Fruit fly (Drosophila melanogaster) whole organism, embryonic: ENCODE data around the gene Pk34A.

Experiments
- Asciz ChIP-seq: fragments of 200-800 bp; sonication (Bioruptor generic); optimal IDR thresholded peaks from 2 replicates; lab custom pipeline; 2017; ENCODE audit warnings: missing biosample characterization, mild to moderate bottlenecking, missing genetic modification characterization, missing genetic modification reagents
- Bteb2 ChIP-seq: fragments of 200-800 bp; sonication (Bioruptor generic); optimal IDR thresholded peaks from 2 replicates; lab custom pipeline; 2016; ENCODE audit warnings: missing biosample characterization, missing genetic modification characterization
- CG10147 ChIP-seq: fragments of 200-800 bp; sonication (Bioruptor generic); optimal IDR thresholded peaks from 2 replicates; lab custom pipeline; 2019; ENCODE audit warnings: missing biosample characterization, mild to moderate bottlenecking, missing genetic modification characterization, moderate library complexity
- CG11085 ChIP-seq: fragments of 200-800 bp; sonication (Bioruptor generic); IDR thresholded peaks from 2 replicates; pipeline ENCODE4 v1.3.6; 2022; ENCODE audit warnings: missing biosample characterization, missing genetic modification characterization
- CG12299 ChIP-seq: fragments of 200-800 bp; sonication (Bioruptor generic); optimal IDR thresholded peaks from 2 replicates; lab custom pipeline; 2018; ENCODE audit warnings: missing biosample characterization, mild to moderate bottlenecking, missing genetic modification characterization
- CG13123 ChIP-seq: fragments of 200-800 bp; sonication (Bioruptor generic); optimal IDR thresholded peaks from 2 replicates; lab custom pipeline; 2016; ENCODE audit warnings: missing biosample characterization, missing genetic modification characterization
- CG1832 ChIP-seq: fragments of 200-800 bp; sonication (Bioruptor generic); optimal IDR thresholded peaks from 2 replicates; lab custom pipeline; 2017; ENCODE audit warnings: missing biosample characterization, mild to moderate bottlenecking, missing genetic modification characterization, inconsistent platforms
- CG32767 ChIP-seq: fragments of 200-800 bp; sonication (Bioruptor generic); IDR thresholded peaks from 2 replicates; pipeline ENCODE4 v1.3.6; 2022; ENCODE audit warnings: missing biosample characterization, missing genetic modification characterization
- CG3281 ChIP-seq: fragments of 200-800 bp; sonication (Bioruptor generic); optimal IDR thresholded peaks from 3 replicates; lab custom pipeline; 2017; ENCODE audit warnings: missing biosample characterization, mild to moderate bottlenecking, missing genetic modification characterization
- CG3847 ChIP-seq: fragments of 200-800 bp; sonication (Bioruptor generic); IDR thresholded peaks from 2 replicates; pipeline ENCODE4 v1.3.6; 2022; ENCODE audit warnings: missing biosample characterization, missing genetic modification characterization
- CG4854 ChIP-seq: fragments of 200-800 bp; sonication (Bioruptor generic); optimal IDR thresholded peaks from 2 replicates; lab custom pipeline; 2016; ENCODE audit warnings: missing biosample characterization, missing genetic modification characterization, inconsistent platforms
- CG7963 ChIP-seq: fragments of 200-800 bp; sonication (Bioruptor generic); IDR thresholded peaks from 3 replicates; pipeline ENCODE4 v1.3.6; 2022; ENCODE audit warnings: missing biosample characterization, missing genetic modification characterization; ENCODE audit not compliant: partially characterized antibody
- CG8089 ChIP-seq: fragments of 200-800 bp; sonication (Bioruptor generic); optimal IDR thresholded peaks from 3 replicates; lab custom pipeline; 2016; ENCODE audit warnings: missing biosample characterization, missing genetic modification characterization
- CG9932 ChIP-seq: fragments of 200-800 bp; sonication (Bioruptor generic); IDR thresholded peaks from 2 replicates; pipeline ENCODE4 v1.3.6; 2022; ENCODE audit warnings: missing biosample characterization, missing genetic modification characterization
- CoRest ChIP-seq: fragments of 200-800 bp; sonication (Bioruptor generic); optimal IDR thresholded peaks from 3 replicates; lab custom pipeline; 2018; ENCODE audit warnings: missing biosample characterization, mild to moderate bottlenecking, missing genetic modification characterization, moderate library complexity
- Eip74EF ChIP-seq, 2 experiments: fragments of 200-800 bp in 1 of 2; fragments of >200 bp in 1 of 2; sonication (Bioruptor generic) in 1 of 2; optimal IDR thresholded peaks; 2 replicates each; lab custom pipeline; 2017 to 2019; ENCODE audit warnings: missing biosample characterization in 2 of 2, missing genetic modification characterization in 2 of 2, mild to moderate bottlenecking in 1 of 2, moderate library complexity in 1 of 2
- Fer2 ChIP-seq: fragments of 200-800 bp; sonication (Bioruptor generic); optimal IDR thresholded peaks from 2 replicates; lab custom pipeline; 2018; ENCODE audit warnings: missing biosample characterization, mild to moderate bottlenecking, missing genetic modification characterization, moderate library complexity
- Fer3 ChIP-seq: fragments of 200-800 bp; sonication (Bioruptor generic); optimal IDR thresholded peaks from 2 replicates; lab custom pipeline; 2018; ENCODE audit warnings: missing biosample characterization, mild to moderate bottlenecking, missing genetic modification characterization, moderate library complexity
- Gug ChIP-seq: fragments of 200-800 bp; sonication (Bioruptor generic); IDR thresholded peaks from 4 replicates; pipeline ENCODE4 v1.3.6; 2022; ENCODE audit warnings: missing biosample characterization, missing genetic modification characterization
- HHEX ChIP-seq: fragments of 200-800 bp; sonication (Bioruptor generic); optimal IDR thresholded peaks from 3 replicates; lab custom pipeline; 2017; ENCODE audit warnings: missing biosample characterization, mild to moderate bottlenecking, missing genetic modification characterization, missing genetic modification reagents
- HLH3B ChIP-seq: fragments of 200-800 bp; sonication (Bioruptor generic); IDR thresholded peaks from 2 replicates; pipeline ENCODE4 v1.3.6; 2022; ENCODE audit warnings: missing biosample characterization, missing genetic modification characterization
- HLHmδ ChIP-seq: fragments of 200-800 bp; sonication (Bioruptor generic); optimal IDR thresholded peaks from 2 replicates; lab custom pipeline; 2018; ENCODE audit warnings: missing biosample characterization, mild to moderate bottlenecking, missing genetic modification characterization, moderate library complexity
- Hmr ChIP-seq: fragments of 200-800 bp; sonication (Bioruptor generic); optimal IDR thresholded peaks from 3 replicates; lab custom pipeline; 2017; ENCODE audit warnings: mild to moderate bottlenecking, missing biosample characterization, missing genetic modification reagents, missing genetic modification characterization
- Mrtf ChIP-seq: fragments of 200-800 bp; sonication (Bioruptor generic); IDR thresholded peaks from 3 replicates; pipeline ENCODE4 v1.3.6; 2022; ENCODE audit warnings: missing biosample characterization, missing genetic modification characterization
- Myb ChIP-seq: fragments of 200-800 bp; sonication (Bioruptor generic); optimal IDR thresholded peaks from 2 replicates; lab custom pipeline; 2016; ENCODE audit warnings: missing biosample characterization, missing genetic modification characterization
- Nf-YC ChIP-seq: fragments of 200-800 bp; optimal IDR thresholded peaks from 3 replicates; lab custom pipeline; 2019; ENCODE audit warnings: missing biosample characterization, mild to moderate bottlenecking, missing genetic modification characterization, moderate library complexity
- Taf1 ChIP-seq: fragments of 200-800 bp; sonication (Bioruptor generic); IDR thresholded peaks from 2 replicates; pipeline ENCODE4 v1.3.6; 2022; ENCODE audit warnings: missing biosample characterization, missing genetic modification characterization
- Xbp1 ChIP-seq: fragments of 200-800 bp; sonication (Bioruptor generic); optimal IDR thresholded peaks from 3 replicates; lab custom pipeline; 2016; ENCODE audit warnings: missing biosample characterization, mild to moderate bottlenecking, missing genetic modification characterization
- amos ChIP-seq: fragments of 200-800 bp; sonication (Bioruptor generic); IDR thresholded peaks from 2 replicates; pipeline ENCODE4 v1.3.6; 2022; ENCODE audit warnings: missing biosample characterization, missing genetic modification characterization; ENCODE audit not compliant: partially characterized antibody
- bowl ChIP-seq: fragments of 200-800 bp; sonication (Bioruptor generic); IDR thresholded peaks from 2 replicates; pipeline ENCODE4 v1.3.6; 2022; ENCODE audit warnings: missing biosample characterization, missing genetic modification characterization
- br ChIP-seq: fragments of >200 bp; optimal IDR thresholded peaks from 2 replicates; lab custom pipeline; 2017
- cad ChIP-seq: fragments of >200 bp; optimal IDR thresholded peaks from 2 replicates; lab custom pipeline; 2017; ENCODE audit warnings: missing biosample characterization, missing genetic modification characterization
- cas ChIP-seq: fragments of 200-800 bp; sonication (Bioruptor generic); IDR thresholded peaks from 2 replicates; pipeline ENCODE4 v1.3.6; 2022; ENCODE audit warnings: missing biosample characterization, missing genetic modification characterization
- cg ChIP-seq: fragments of 200-800 bp; sonication (Bioruptor generic); optimal IDR thresholded peaks from 3 replicates; lab custom pipeline; 2019; ENCODE audit warnings: missing biosample characterization, mild to moderate bottlenecking, missing genetic modification characterization, moderate library complexity
- crc ChIP-seq: fragments of 200-800 bp; sonication (Bioruptor generic); optimal IDR thresholded peaks from 2 replicates; lab custom pipeline; 2016; ENCODE audit warnings: missing biosample characterization, missing genetic modification characterization
- crol ChIP-seq: fragments of 200-800 bp; sonication (Bioruptor generic); IDR thresholded peaks from 2 replicates; pipeline ENCODE4 v1.3.6; 2022; ENCODE audit warnings: missing biosample characterization, missing genetic modification characterization
- dm ChIP-seq: fragments of 200-800 bp; sonication (Bioruptor generic); optimal IDR thresholded peaks from 3 replicates; lab custom pipeline; 2016; ENCODE audit warnings: missing biosample characterization, missing genetic modification characterization
- dmrt11E ChIP-seq: fragments of 200-800 bp; sonication (Bioruptor generic); optimal IDR thresholded peaks from 3 replicates; lab custom pipeline; 2018; ENCODE audit warnings: missing biosample characterization, mild to moderate bottlenecking, missing genetic modification characterization, moderate library complexity
- ems ChIP-seq: fragments of 200-800 bp; sonication (Bioruptor generic); optimal IDR thresholded peaks from 3 replicates; lab custom pipeline; 2016; ENCODE audit warnings: missing biosample characterization, missing genetic modification characterization
- gce ChIP-seq: fragments of 200-800 bp; sonication (Bioruptor generic); IDR thresholded peaks from 3 replicates; pipeline ENCODE4 v1.3.6; 2022; ENCODE audit warnings: missing biosample characterization, missing genetic modification characterization
- ham ChIP-seq: fragments of 200-800 bp; sonication (Bioruptor generic); IDR thresholded peaks from 2 replicates; pipeline ENCODE4 v1.3.6; 2022; ENCODE audit warnings: missing biosample characterization, missing genetic modification characterization
- peb ChIP-seq: fragments of 200-800 bp; sonication (Bioruptor generic); IDR thresholded peaks from 2 replicates; pipeline ENCODE4 v1.3.6; 2022; ENCODE audit warnings: missing biosample characterization, missing genetic modification characterization
- pho ChIP-seq: fragments of 200-800 bp; sonication (Bioruptor generic); optimal IDR thresholded peaks from 2 replicates; lab custom pipeline; 2016; ENCODE audit warnings: missing biosample characterization, missing genetic modification characterization
- row ChIP-seq: fragments of 200-800 bp; sonication (Bioruptor generic); IDR thresholded peaks from 3 replicates; pipeline ENCODE4 v1.3.6; 2022; ENCODE audit warnings: missing biosample characterization, missing genetic modification characterization
- sc ChIP-seq, 3 experiments: fragments of >200 bp in 2 of 3; fragments of 200-800 bp in 1 of 3; sonication (Bioruptor generic) in 1 of 3; optimal IDR thresholded peaks; 2 replicates in 2 of 3; 3 replicates in 1 of 3; lab custom pipeline; 2017; ENCODE audit warnings: mild to moderate bottlenecking in 1 of 3, missing biosample characterization in 1 of 3, missing genetic modification characterization in 1 of 3, missing genetic modification reagents in 1 of 3
- unc-4 ChIP-seq: fragments of 200-800 bp; sonication (Bioruptor generic); IDR thresholded peaks from 2 replicates; pipeline ENCODE4 v1.3.6; 2022; ENCODE audit warnings: missing biosample characterization, missing genetic modification characterization; ENCODE audit not compliant: partially characterized antibody
- usp ChIP-seq: fragments of >200 bp; optimal IDR thresholded peaks from 2 replicates; lab custom pipeline; 2017; ENCODE audit warnings: missing biosample characterization, missing genetic modification characterization
- vvl ChIP-seq: fragments of 200-800 bp; sonication (Bioruptor generic); IDR thresholded peaks from 2 replicates; pipeline ENCODE4 v1.3.6; 2022; ENCODE audit warnings: missing biosample characterization, missing genetic modification characterization
- wdn ChIP-seq: fragments of 200-800 bp; sonication (Bioruptor generic); IDR thresholded peaks from 2 replicates; pipeline ENCODE4 v1.3.6; 2022; ENCODE audit warnings: missing biosample characterization, missing genetic modification characterization

Gene Pk34A

dm6 chr2L:13164994-13165801 is 6.6 kb downstream of the Pk34A start, which contains the start of gene Sirt1 (continued):
- peak; percentile 18 for TF ChIP-seq CG4854 (GFP tag; lab: Kevin White, UChicago)
- no peak for TF ChIP-seq CG7963 (GFP tag; lab: Robert Waterston, UW)
- peak; percentile 52 for TF ChIP-seq Bteb2 (GFP tag; lab: Kevin White, UChicago)
- TF ChIP-seq CG3281 (GFP tag; lab: Kevin White, UChicago), result peak; percentile 89
- TF ChIP-seq dm, result no peak
- TF ChIP-seq pho (GFP tag; lab: Kevin White, UChicago), result peak; percentile 52
- TF ChIP-seq ems, result no peak
- peak; percentile 4 for TF ChIP-seq CG8089
- no peak for TF ChIP-seq unc-4 (GFP tag; lab: Robert Waterston, UW)
- TF ChIP-seq cg, result peak; percentile 87
- no peak for TF ChIP-seq ham
- peak; percentile 92 for TF ChIP-seq dmrt11E (tag; lab: Kevin White, UChicago)
- TF ChIP-seq Taf1 (GFP tag; lab: Robert Waterston, UW), result peak; percentile 32; the same call in 1 of the 2 replicates
- TF ChIP-seq cad (GFP tag; lab: Kevin White, UChicago), result no peak
- peak; percentile 32 for TF ChIP-seq HLHmδ (GFP tag; lab: Kevin White, UChicago)
- TF ChIP-seq Myb (GFP tag; lab: Kevin White, UChicago), result no peak
- TF ChIP-seq vvl (GFP tag; lab: Robert Waterston, UW), result peak; percentile 66
- TF ChIP-seq Asciz (GFP tag; lab: Kevin White, UChicago), result peak; percentile 48
- TF ChIP-seq HLH3B (GFP tag; lab: Robert Waterston, UW), result peak; percentile 63; the same call in 1 of the 2 replicates
- peak; percentile 93 for TF ChIP-seq row (GFP tag; lab: Robert Waterston, UW)
- TF ChIP-seq crol, result 0 out of 2 replicates have a peak, but pooled peaks have one; percentile 21
- peak; percentile 61 for TF ChIP-seq CG12299 (tag; lab: Kevin White, UChicago)
- peak; percentile 82 for TF ChIP-seq HHEX (GFP tag; lab: Kevin White, UChicago)
- TF ChIP-seq usp (GFP tag; lab: Kevin White, UChicago), result no peak
- peak; percentile 85 for TF ChIP-seq Nf-YC (tag; lab: Kevin White, UChicago)
- no peak for TF ChIP-seq CG1832 (GFP tag; lab: Kevin White, UChicago)
- peak; percentile 84 for TF ChIP-seq CG3847 (GFP tag; lab: Robert Waterston, UW)
- TF ChIP-seq Eip74EF (GFP tag; optimal IDR thresholded peaks at IDR 0.05; lab: Kevin White, UChicago), result peak in 1 of 2 experiments; percentile 67
- peak; percentile 98 for TF ChIP-seq CG32767 (GFP tag; lab: Robert Waterston, UW)
- TF ChIP-seq gce (GFP tag; lab: Robert Waterston, UW), result no peak
- TF ChIP-seq Hmr, result peak; percentile 86
- TF ChIP-seq Fer3 (tag; lab: Kevin White, UChicago), result peak; percentile 78
- TF ChIP-seq bowl, result no peak
- TF ChIP-seq Gug (GFP tag; lab: Robert Waterston, UW), result peak; percentile 77; the same call in 3 of the 4 replicates
- peak; percentile 72 for TF ChIP-seq CG13123 (GFP tag; lab: Kevin White, UChicago)
- no peak for TF ChIP-seq br (lab: Kevin White, UChicago)
- peak; percentile 74 for TF ChIP-seq Fer2 (tag; lab: Kevin White, UChicago)
- no peak for TF ChIP-seq cas (GFP tag; lab: Robert Waterston, UW)
- peak; percentile 74 for TF ChIP-seq CG11085 (GFP tag; lab: Robert Waterston, UW)
- TF ChIP-seq sc (optimal IDR thresholded peaks at IDR 0.05; lab: Kevin White, UChicago), result no peak
- peak; percentile 84 for TF ChIP-seq sc (GFP tag; optimal IDR thresholded peaks at IDR 0.05; lab: Kevin White, UChicago)
- peak; percentile 85 for TF ChIP-seq CG10147 (GFP tag; lab: Kevin White, UChicago)
- no peak for TF ChIP-seq crc (GFP tag; lab: Kevin White, UChicago)
- TF ChIP-seq wdn (GFP tag; lab: Robert Waterston, UW), result peak; percentile 66
- peak; percentile 66 for TF ChIP-seq Mrtf
- TF ChIP-seq Xbp1, result peak; percentile 92
- peak; percentile 83 for TF ChIP-seq CG9932 (GFP tag; lab: Robert Waterston, UW)
- TF ChIP-seq peb (GFP tag; lab: Robert Waterston, UW), result peak; percentile 39; the same call in 1 of the 2 replicates
- TF ChIP-seq CoRest (tag; lab: Kevin White, UChicago), result peak; percentile 98
- peak; percentile 4; the same call in 1 of the 2 replicates for TF ChIP-seq amos (GFP tag; lab: Robert Waterston, UW)
